Worm (Caenorhabditis elegans) whole organism, L3 larva: Measurements from ENCODE around the gene slc-17.1.

Source experiments
- ama-1 ChIP-seq: fragments of 150-350 bp; optimal IDR thresholded peaks from 2 replicates; lab custom pipeline; 2018
- nfya-1 ChIP-seq: sonication (generic microtip); optimal IDR thresholded peaks from 2 replicates; lab custom pipeline; 2017; ENCODE audit warnings: missing genetic modification characterization, mild to moderate bottlenecking, missing compliant biosample characterization, antibody characterized with exemption, moderate library complexity; ENCODE audit not compliant: insufficient read depth
- nhr-23 ChIP-seq: fragments of 150-350 bp; optimal IDR thresholded peaks from 2 replicates; lab custom pipeline; 2014; ENCODE audit warnings: missing biosample characterization, missing genetic modification reagents, missing genetic modification characterization
- nhr-28 ChIP-seq: fragments of 150-350 bp; optimal IDR thresholded peaks from 2 replicates; lab custom pipeline; 2014; ENCODE audit warnings: missing biosample characterization, missing genetic modification characterization
- nhr-77 ChIP-seq: fragments of 150-350 bp; optimal IDR thresholded peaks from 2 replicates; lab custom pipeline; 2014; ENCODE audit warnings: missing biosample characterization, missing genetic modification characterization
- skn-1 ChIP-seq: fragments of 150-350 bp; optimal IDR thresholded peaks from 2 replicates; lab custom pipeline; 2014; ENCODE audit warnings: missing biosample characterization, missing genetic modification characterization
- unc-39 ChIP-seq: sonication (generic microtip); optimal IDR thresholded peaks from 4 replicates; lab custom pipeline; 2017; ENCODE audit warnings: missing biosample characterization, missing genetic modification characterization
- unc-62 ChIP-seq: fragments of 150-350 bp; sonication (generic microtip); optimal IDR thresholded peaks from 4 replicates; lab custom pipeline; 2014; ENCODE audit warnings: missing biosample characterization, missing genetic modification reagents, missing genetic modification characterization
- zag-1 ChIP-seq: fragments of 150-350 bp; optimal IDR thresholded peaks from 2 replicates; lab custom pipeline; 2014; ENCODE audit warnings: missing biosample characterization, missing genetic modification characterization

DNA sequence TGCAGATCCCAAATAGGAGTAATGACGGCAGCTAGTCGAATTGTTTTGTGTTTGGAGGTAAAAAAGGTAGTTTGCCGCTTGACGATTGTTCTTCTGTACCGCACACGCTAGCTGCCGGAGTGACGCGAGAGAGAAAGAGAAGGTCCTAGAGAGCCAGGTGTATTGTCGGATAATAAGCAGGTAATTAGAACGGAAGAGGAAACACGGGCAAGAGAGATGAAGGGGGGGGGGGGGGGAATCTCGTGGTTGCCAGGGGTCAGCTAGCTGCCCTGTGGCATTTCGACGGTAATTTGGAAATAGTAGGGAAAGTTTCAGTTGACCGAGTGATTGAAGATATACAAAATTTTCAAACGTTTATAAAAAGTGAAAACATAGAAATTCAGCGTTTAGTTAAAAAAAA, 50.8 kb downstream of the slc-17.1 start, which contains the start of gene crb-1:
- TF ChIP-seq nfya-1 (tag; lab: Kevin White, UChicago) (no peak), skn-1 (tag; lab: Kevin White, UChicago) (no peak), unc-62 (GFP tag; lab: Kevin White, UChicago) (no peak), ama-1 (no peak), nhr-28 (tag; lab: Kevin White, UChicago) (no peak), nhr-77 (tag; lab: Kevin White, UChicago) (no peak), nhr-23 (tag; lab: Kevin White, UChicago) (no peak), unc-39 (tag; lab: Kevin White, UChicago) (no peak), zag-1 (tag; lab: Kevin White, UChicago) (no peak)
